Worm (Caenorhabditis elegans): ENCODE data around the gene C12D5.3.

C12D5.3 gene

ce11 chrV:7643416-7643815 is 32.6 kb upstream of the C12D5.3 start, which contains the start of gene F07C4.11:
TSS of gene F07C4.11 (minus strand) at chrV:7643516.
- TF ChIP-seq tab-1 (GFP tag; IDR thresholded peaks at IDR 0.05): no peak

ce11 chrV:7645454-7645853 is 30.6 kb upstream of the C12D5.3 start, which contains the start of gene str-47:
TSS of gene str-47 (plus strand) at chrV:7645754.
- TF ChIP-seq ztf-29 (GFP tag; IDR thresholded peaks at IDR 0.05) (no peak), tab-1 (GFP tag; IDR thresholded peaks at IDR 0.05) (no peak), flt-1 (GFP tag; IDR thresholded peaks at IDR 0.05) (no peak), T22C8.4 (GFP tag; IDR thresholded peaks at IDR 0.05) (no peak), klf-2 (GFP tag; conservative IDR thresholded peaks at IDR 0.05) (no peak), med-1 (GFP tag; optimal IDR thresholded peaks at IDR 0.05; ENCODE audit: insufficient read depth) (no peak), ztf-23 (GFP tag; IDR thresholded peaks at IDR 0.05) (no peak), ref-1 (GFP tag; conservative IDR thresholded peaks at IDR 0.05) (no peak), cog-1 (tag; optimal IDR thresholded peaks at IDR 0.05) (no peak)

- TF ChIP-seq cog-1 (tag; optimal IDR thresholded peaks at IDR 0.05) (no peak), T22C8.4 (GFP tag; IDR thresholded peaks at IDR 0.05) (no peak), ztf-23 (GFP tag; IDR thresholded peaks at IDR 0.05) (no peak), klf-2 (GFP tag; conservative IDR thresholded peaks at IDR 0.05) (no peak), med-1 (GFP tag; optimal IDR thresholded peaks at IDR 0.05; ENCODE audit: insufficient read depth) (no peak), tab-1 (GFP tag; IDR thresholded peaks at IDR 0.05) (no peak), flt-1 (GFP tag; IDR thresholded peaks at IDR 0.05) (no peak), ref-1 (GFP tag; conservative IDR thresholded peaks at IDR 0.05) (no peak)
Observed at ce11 chrV:7647147-7647546, 28.9 kb upstream of the C12D5.3 start.

ce11 chrV:7649963-7650362 is 26.0 kb upstream of the C12D5.3 start:
- no peak for TF ChIP-seq ref-1 (GFP tag; conservative IDR thresholded peaks at IDR 0.05)
- TF ChIP-seq cog-1 (tag; optimal IDR thresholded peaks at IDR 0.05): no peak
- TF ChIP-seq ztf-23 (GFP tag; IDR thresholded peaks at IDR 0.05): no peak
- TF ChIP-seq med-1 (GFP tag; optimal IDR thresholded peaks at IDR 0.05; ENCODE audit: insufficient read depth): no peak
- no peak for TF ChIP-seq ztf-29 (GFP tag; IDR thresholded peaks at IDR 0.05)
- no peak for TF ChIP-seq T22C8.4 (GFP tag; IDR thresholded peaks at IDR 0.05)
- no peak for TF ChIP-seq tab-1 (GFP tag; IDR thresholded peaks at IDR 0.05)
- TF ChIP-seq flt-1 (GFP tag; IDR thresholded peaks at IDR 0.05): no peak
- TF ChIP-seq klf-2 (GFP tag; conservative IDR thresholded peaks at IDR 0.05): no peak

- TF ChIP-seq cog-1 (tag; optimal IDR thresholded peaks at IDR 0.05): no peak
- TF ChIP-seq T22C8.4 (GFP tag; IDR thresholded peaks at IDR 0.05): no peak
- TF ChIP-seq ztf-23 (GFP tag; IDR thresholded peaks at IDR 0.05): no peak
- TF ChIP-seq med-1 (GFP tag; optimal IDR thresholded peaks at IDR 0.05; ENCODE audit: insufficient read depth): no peak
- TF ChIP-seq flt-1 (GFP tag; IDR thresholded peaks at IDR 0.05): no peak
- TF ChIP-seq klf-2 (GFP tag; conservative IDR thresholded peaks at IDR 0.05): no peak
- TF ChIP-seq ztf-29 (GFP tag; IDR thresholded peaks at IDR 0.05): no peak
- TF ChIP-seq tab-1 (GFP tag; IDR thresholded peaks at IDR 0.05): no peak
- TF ChIP-seq ref-1 (GFP tag; conservative IDR thresholded peaks at IDR 0.05): no peak
Observed at ce11 chrV:7651757-7652156, 24.2 kb upstream of the C12D5.3 start, which contains the start of gene srh-234. TSS of gene srh-234 (minus strand) at chrV:7651857.

- TF ChIP-seq flt-1 (GFP tag; IDR thresholded peaks at IDR 0.05): no peak
- no peak for TF ChIP-seq tab-1 (GFP tag; IDR thresholded peaks at IDR 0.05)
- no peak for TF ChIP-seq T22C8.4 (GFP tag; IDR thresholded peaks at IDR 0.05)
- TF ChIP-seq med-1 (GFP tag; optimal IDR thresholded peaks at IDR 0.05; ENCODE audit: insufficient read depth): no peak
- TF ChIP-seq ztf-23 (GFP tag; IDR thresholded peaks at IDR 0.05): no peak
- TF ChIP-seq cog-1 (tag; optimal IDR thresholded peaks at IDR 0.05): no peak
- no peak for TF ChIP-seq ref-1 (GFP tag; conservative IDR thresholded peaks at IDR 0.05)
- no peak for TF ChIP-seq klf-2 (GFP tag; conservative IDR thresholded peaks at IDR 0.05)
- TF ChIP-seq ztf-29 (GFP tag; IDR thresholded peaks at IDR 0.05): no peak
Observed at ce11 chrV:7653567-7653966, 22.4 kb upstream of the C12D5.3 start, which contains the start of gene srh-200. TSS of gene srh-200 (minus strand) at chrV:7653667.

ce11 chrV:7667940-7668339 is 8.1 kb upstream of the C12D5.3 start, which contains the start of gene C12D5.5:
TSS of gene C12D5.5 (plus strand) at chrV:7668240.
- TF ChIP-seq ztf-29 (GFP tag; IDR thresholded peaks at IDR 0.05) (no peak), tab-1 (GFP tag; IDR thresholded peaks at IDR 0.05) (no peak), cog-1 (tag; optimal IDR thresholded peaks at IDR 0.05) (no peak), ref-1 (GFP tag; conservative IDR thresholded peaks at IDR 0.05) (no peak), klf-2 (GFP tag; conservative IDR thresholded peaks at IDR 0.05) (no peak), ztf-23 (GFP tag; IDR thresholded peaks at IDR 0.05) (no peak), T22C8.4 (GFP tag; IDR thresholded peaks at IDR 0.05) (no peak), med-1 (GFP tag; optimal IDR thresholded peaks at IDR 0.05; ENCODE audit: insufficient read depth) (no peak), flt-1 (GFP tag; IDR thresholded peaks at IDR 0.05) (no peak)

- TF ChIP-seq klf-2 (GFP tag; conservative IDR thresholded peaks at IDR 0.05): no peak
- no peak for TF ChIP-seq ztf-29 (GFP tag; IDR thresholded peaks at IDR 0.05)
- TF ChIP-seq cog-1 (tag; optimal IDR thresholded peaks at IDR 0.05): no peak
Observed at ce11 chrV:7672258-7672657, 3.7 kb upstream of the C12D5.3 start, which contains the start of gene C12D5.4. TSS of gene C12D5.4 (plus strand) at chrV:7672558.

- TF ChIP-seq klf-2 (GFP tag; conservative IDR thresholded peaks at IDR 0.05) (no peak), ref-1 (GFP tag; conservative IDR thresholded peaks at IDR 0.05) (no peak), med-1 (GFP tag; optimal IDR thresholded peaks at IDR 0.05; ENCODE audit: insufficient read depth) (no peak)
Observed at ce11 chrV:7681388-7681787, 5.4 kb downstream of the C12D5.3 start, which contains the start of gene cyp-33A1. TSS of gene cyp-33A1 (minus strand) at chrV:7681459.

- TF ChIP-seq med-1 (GFP tag; optimal IDR thresholded peaks at IDR 0.05; ENCODE audit: insufficient read depth): no peak
- TF ChIP-seq tab-1 (GFP tag; IDR thresholded peaks at IDR 0.05): no peak
- TF ChIP-seq ztf-23 (GFP tag; IDR thresholded peaks at IDR 0.05): no peak
- no peak for TF ChIP-seq klf-2 (GFP tag; conservative IDR thresholded peaks at IDR 0.05)
- no peak for TF ChIP-seq cog-1 (tag; optimal IDR thresholded peaks at IDR 0.05)
- TF ChIP-seq T22C8.4 (GFP tag; IDR thresholded peaks at IDR 0.05): no peak
- no peak for TF ChIP-seq flt-1 (GFP tag; IDR thresholded peaks at IDR 0.05)
- no peak for TF ChIP-seq ztf-29 (GFP tag; IDR thresholded peaks at IDR 0.05)
- TF ChIP-seq ref-1 (GFP tag; conservative IDR thresholded peaks at IDR 0.05): no peak
Observed at ce11 chrV:7683907-7684655, 8.1 kb downstream of the C12D5.3 start, which contains the start of gene sre-11. TSS of gene sre-11 (minus strand) at chrV:7683957.

Data from whole organism, midembryonic.